Worm (Caenorhabditis elegans): ENCODE measurements around the gene srz-96.

The srz-96 gene

ce11 chrV:17225389-17225788 is 26.4 kb downstream of the srz-96 start, which contains the start of gene scl-25:
Gene scl-25, plus strand, starts transcription at chrV:17225689.
- TF ChIP-seq efl-1 (optimal IDR thresholded peaks at IDR 0.05), result no peak
- peak in 1 of 2 experiments; percentile 68 for TF ChIP-seq efl-1 (GFP tag; optimal IDR thresholded peaks at IDR 0.05 in 1 of 2)
- TF ChIP-seq F16B12.6 (tag; optimal IDR thresholded peaks at IDR 0.05), result no peak

DNA sequence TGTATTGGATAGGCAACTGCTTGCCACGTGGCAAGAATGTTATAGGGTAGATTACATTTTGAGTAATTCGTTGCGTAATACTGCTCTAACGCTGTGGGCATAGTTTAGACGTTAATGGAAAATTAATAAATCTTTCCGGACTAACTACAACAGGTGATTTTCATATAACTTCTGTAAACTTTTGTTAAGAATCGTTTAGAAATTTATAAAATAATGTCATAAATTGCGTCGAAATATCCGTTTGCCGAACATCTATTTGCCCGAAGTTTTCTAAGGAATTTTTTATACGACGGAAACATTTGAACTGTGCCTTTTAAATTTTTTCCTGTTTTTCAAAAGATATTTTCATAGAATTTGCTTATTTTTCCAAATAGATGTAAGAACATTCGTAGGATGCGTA is 27.1 kb downstream of the srz-96 start, which contains the start of gene srh-112:
TSS of gene srh-112 (minus strand) at position 101 of the 400 bp plus-strand sequence.
- TF ChIP-seq unc-86 (tag; optimal IDR thresholded peaks at IDR 0.05) (no peak), irx-1 (tag; optimal IDR thresholded peaks at IDR 0.05) (no peak), isw-1 (GFP tag; IDR thresholded peaks at IDR 0.05) (no peak), elt-2 (tag; optimal IDR thresholded peaks at IDR 0.05) (no peak), mef-2 (tag; optimal IDR thresholded peaks at IDR 0.05) (no peak), sup-37 (GFP tag; optimal IDR thresholded peaks at IDR 0.05) (no peak), nhr-47 (tag; optimal IDR thresholded peaks at IDR 0.05) (no peak), nhr-19 (GFP tag; conservative IDR thresholded peaks at IDR 0.05) (no peak), ceh-90 (tag; optimal IDR thresholded peaks at IDR 0.05) (no peak), dsc-1 (tag; optimal IDR thresholded peaks at IDR 0.05) (no peak), ceh-82 (tag; optimal IDR thresholded peaks at IDR 0.05) (no peak), nhr-11 (tag; optimal IDR thresholded peaks at IDR 0.05) (no peak), grh-1 (GFP tag; IDR thresholded peaks at IDR 0.05) (no peak), dpl-1 (GFP tag; optimal IDR thresholded peaks at IDR 0.05) (no peak), skn-1 (tag; optimal IDR thresholded peaks at IDR 0.05) (no peak)

DNA sequence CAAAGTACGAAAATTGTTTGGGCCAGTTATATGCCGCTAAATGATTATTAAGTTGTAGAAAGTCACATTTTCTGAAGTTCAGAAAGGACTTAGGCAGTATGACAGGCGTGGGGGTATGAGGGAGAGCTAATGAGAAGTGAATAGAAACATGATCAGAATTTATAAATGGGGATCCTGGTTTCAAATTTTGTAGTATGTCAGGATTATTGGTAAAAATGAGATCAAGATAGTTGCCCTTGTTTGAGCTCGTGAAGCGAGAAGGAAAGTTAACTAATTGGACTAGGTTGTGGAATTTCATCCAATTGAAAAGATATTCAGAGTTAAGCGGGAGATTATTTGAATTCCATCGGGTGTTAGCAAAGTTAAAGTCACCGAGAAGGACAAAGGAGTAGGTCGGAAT is 33.4 kb downstream of the srz-96 start:
- no peak for TF ChIP-seq fos-1 (tag; optimal IDR thresholded peaks at IDR 0.05)

DNA sequence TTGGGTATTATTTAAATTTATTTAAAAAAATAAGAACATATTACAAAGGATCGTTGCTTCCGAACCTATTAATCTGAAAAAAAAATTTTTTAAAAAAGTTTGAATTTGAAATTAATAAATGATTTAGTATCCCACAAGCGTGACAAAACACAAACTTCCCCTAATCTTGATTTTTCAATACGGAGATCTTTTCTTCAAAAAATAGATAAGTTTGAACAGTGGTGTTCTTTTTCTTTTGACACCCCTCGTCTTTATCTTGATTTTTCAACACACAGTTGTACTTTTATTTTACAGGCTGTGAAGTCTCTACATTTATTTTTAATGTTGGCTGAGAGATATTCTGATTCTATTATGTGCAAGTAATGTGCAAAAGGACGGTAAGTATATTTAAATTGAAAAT is 37.3 kb downstream of the srz-96 start, which contains the start of gene T19C9.10:
TSS of gene T19C9.10 (plus strand) at position 248 of the 400 bp plus-strand sequence.
- TF ChIP-seq lin-14 (GFP tag; optimal IDR thresholded peaks at IDR 0.05) (peak; percentile 40), ceh-82 (tag; optimal IDR thresholded peaks at IDR 0.05) (no peak), nhr-85 (tag) (peak; percentile 28), ceh-63 (GFP tag; optimal IDR thresholded peaks at IDR 0.05) (no peak)

- TF ChIP-seq isw-1 (GFP tag; IDR thresholded peaks at IDR 0.05) (no peak), nhr-47 (tag; optimal IDR thresholded peaks at IDR 0.05) (no peak), aly-2 (tag; optimal IDR thresholded peaks at IDR 0.05) (no peak), jun-1 (tag; optimal IDR thresholded peaks at IDR 0.05) (peak; percentile 12), ceh-63 (GFP tag; optimal IDR thresholded peaks at IDR 0.05) (no peak), fkh-8 (tag; optimal IDR thresholded peaks at IDR 0.05) (no peak), efl-3 (GFP tag; optimal IDR thresholded peaks at IDR 0.05) (no peak), nhr-85 (tag) (no peak), hlh-17 (GFP tag; optimal IDR thresholded peaks at IDR 0.05; ENCODE audit: borderline replicate concordance) (no peak), nhr-76 (tag; optimal IDR thresholded peaks at IDR 0.05) (no peak), blmp-1 (tag; optimal IDR thresholded peaks at IDR 0.05) (no peak), nhr-71 (tag; optimal IDR thresholded peaks at IDR 0.05) (no peak), snpc-4 (tag; optimal IDR thresholded peaks at IDR 0.05) (no peak), tbx-2 (tag; optimal IDR thresholded peaks at IDR 0.05) (no peak), pqm-1 (tag; optimal IDR thresholded peaks at IDR 0.05) (peak; percentile 1), unc-86 (tag; optimal IDR thresholded peaks at IDR 0.05) (no peak), nhr-90 (tag; optimal IDR thresholded peaks at IDR 0.05; ENCODE audit: poor library complexity) (no peak), elt-3 (tag; optimal IDR thresholded peaks at IDR 0.05) (no peak), aha-1 (tag; optimal IDR thresholded peaks at IDR 0.05) (no peak), F16B12.6 (tag; optimal IDR thresholded peaks at IDR 0.05) (no peak), lin-35 (GFP tag; optimal IDR thresholded peaks at IDR 0.05) (peak in 1 of 2 experiments; percentile 2), ceh-90 (tag; optimal IDR thresholded peaks at IDR 0.05) (no peak), elt-2 (tag; optimal IDR thresholded peaks at IDR 0.05) (peak; percentile 94), unc-98 (GFP tag; IDR thresholded peaks at IDR 0.05) (no peak), vab-15 (tag; optimal IDR thresholded peaks at IDR 0.05) (no peak), sup-37 (GFP tag; optimal IDR thresholded peaks at IDR 0.05) (no peak), C34B4.2 (tag; optimal IDR thresholded peaks at IDR 0.05) (no peak), sox-4 (tag; optimal IDR thresholded peaks at IDR 0.05) (no peak), nhr-28 (tag; optimal IDR thresholded peaks at IDR 0.05) (no peak), mep-1 (tag; optimal IDR thresholded peaks at IDR 0.05) (no peak), ceh-82 (tag; optimal IDR thresholded peaks at IDR 0.05) (no peak), pax-3 (tag; optimal IDR thresholded peaks at IDR 0.05) (no peak), snu-23 (GFP tag; optimal IDR thresholded peaks at IDR 0.05) (no peak)
Measured at ce11 chrV:17238799-17239198, 39.8 kb downstream of the srz-96 start, which contains the start of gene T19C9.8. Gene T19C9.8, plus strand, starts transcription at chrV:17239097.
